Fruit fly (Drosophila melanogaster) whole organism, embryonic: ENCODE results near the gene dgt2.

Source experiments
- ATbp ChIP-seq: fragments of 200-800 bp; sonication (Bioruptor generic); optimal IDR thresholded peaks from 2 replicates; lab custom pipeline; 2017; ENCODE audit warnings: missing biosample characterization, mild to moderate bottlenecking, missing genetic modification characterization, missing genetic modification reagents
- BtbVII ChIP-seq: fragments of 200-800 bp; sonication (Bioruptor generic); optimal IDR thresholded peaks from 3 replicates; lab custom pipeline; 2017; ENCODE audit warnings: missing biosample characterization, mild to moderate bottlenecking, missing genetic modification characterization
- CG10431 ChIP-seq: fragments of 200-800 bp; sonication (Bioruptor generic); optimal IDR thresholded peaks from 3 replicates; lab custom pipeline; 2018; ENCODE audit warnings: missing biosample characterization, mild to moderate bottlenecking, missing genetic modification characterization
- CG10959 ChIP-seq: fragments of 200-800 bp; sonication (Bioruptor generic); IDR thresholded peaks from 2 replicates; pipeline ENCODE4 v1.3.6; 2022; ENCODE audit warnings: missing biosample characterization, missing genetic modification characterization
- CG11398 ChIP-seq: fragments of 200-800 bp; sonication (Bioruptor generic); optimal IDR thresholded peaks from 2 replicates; lab custom pipeline; 2016; ENCODE audit warnings: missing biosample characterization, missing genetic modification characterization
- CG11456 ChIP-seq: fragments of 200-800 bp; sonication (Bioruptor generic); IDR thresholded peaks from 3 replicates; pipeline ENCODE4 v1.3.6; 2022; ENCODE audit warnings: missing biosample characterization, missing genetic modification characterization
- CG11560 ChIP-seq: fragments of 200-800 bp; sonication (Bioruptor generic); IDR thresholded peaks from 3 replicates; pipeline ENCODE4 v1.3.6; 2022; ENCODE audit warnings: missing biosample characterization, missing genetic modification characterization
- CG12769 ChIP-seq: fragments of 200-800 bp; sonication (Bioruptor generic); optimal IDR thresholded peaks from 2 replicates; lab custom pipeline; 2019; ENCODE audit warnings: missing biosample characterization, mild to moderate bottlenecking, missing genetic modification characterization, moderate library complexity
- CG14014 ChIP-seq: fragments of 200-800 bp; sonication (Bioruptor generic); IDR thresholded peaks from 2 replicates; pipeline ENCODE4 v1.3.6; 2022; ENCODE audit warnings: missing biosample characterization, missing genetic modification characterization
- CG17568 ChIP-seq: fragments of 200-800 bp; sonication (Bioruptor generic); optimal IDR thresholded peaks from 2 replicates; lab custom pipeline; 2018; ENCODE audit warnings: missing biosample characterization, mild to moderate bottlenecking, missing genetic modification characterization, moderate library complexity
- CG18011 ChIP-seq: fragments of 200-800 bp; sonication (Bioruptor generic); optimal IDR thresholded peaks from 2 replicates; lab custom pipeline; 2017; ENCODE audit warnings: missing biosample characterization, missing genetic modification characterization, mild to moderate bottlenecking, moderate library complexity, missing genotype
- CG31441 ChIP-seq: fragments of 200-800 bp; sonication (Bioruptor generic); IDR thresholded peaks from 2 replicates; pipeline ENCODE4 v1.3.6; 2022; ENCODE audit warnings: missing biosample characterization, missing genetic modification characterization
- CG4730 ChIP-seq: fragments of 200-800 bp; sonication (Bioruptor generic); IDR thresholded peaks from 2 replicates; pipeline ENCODE4 v1.3.6; 2022; ENCODE audit warnings: missing biosample characterization, missing genetic modification characterization
- CG6254 ChIP-seq: fragments of 200-800 bp; sonication (Bioruptor generic); optimal IDR thresholded peaks from 3 replicates; lab custom pipeline; 2017; ENCODE audit warnings: mild to moderate bottlenecking, missing biosample characterization, missing genetic modification reagents, missing genetic modification characterization
- CG7839 ChIP-seq: fragments of 200-800 bp; sonication (Bioruptor generic); optimal IDR thresholded peaks from 3 replicates; lab custom pipeline; 2018; ENCODE audit warnings: missing biosample characterization, mild to moderate bottlenecking, missing genetic modification characterization, moderate library complexity
- CG8388 ChIP-seq: fragments of 200-800 bp; sonication (Bioruptor generic); optimal IDR thresholded peaks from 2 replicates; lab custom pipeline; 2019; ENCODE audit warnings: missing biosample characterization, mild to moderate bottlenecking, missing genetic modification characterization, moderate library complexity
- CTCF ChIP-seq: fragments of 200-800 bp; sonication (Bioruptor generic); optimal IDR thresholded peaks from 2 replicates; lab custom pipeline; 2017; ENCODE audit warnings: missing biosample characterization, mild to moderate bottlenecking, missing genetic modification characterization, moderate library complexity
- D19B ChIP-seq: fragments of 200-800 bp; sonication (Bioruptor generic); optimal IDR thresholded peaks from 2 replicates; lab custom pipeline; 2017; ENCODE audit warnings: missing biosample characterization, mild to moderate bottlenecking, missing genetic modification characterization
- Dek ChIP-seq: fragments of 200-800 bp; sonication (Bioruptor generic); optimal IDR thresholded peaks from 3 replicates; lab custom pipeline; 2019; ENCODE audit warnings: missing biosample characterization, mild to moderate bottlenecking, missing genetic modification characterization, moderate library complexity
- Dll ChIP-seq: fragments of 200-800 bp; sonication (Bioruptor generic); IDR thresholded peaks from 4 replicates; pipeline ENCODE4 v1.3.6; 2022; ENCODE audit warnings: missing biosample characterization, missing genetic modification characterization; ENCODE audit not compliant: partially characterized antibody
- Dref ChIP-seq: fragments of 200-800 bp; sonication (Bioruptor generic); IDR thresholded peaks from 2 replicates; pipeline ENCODE4 v1.3.6; 2022; ENCODE audit warnings: missing biosample characterization, missing genetic modification characterization
- E2f1 ChIP-seq: fragments of 200-800 bp; sonication (Bioruptor generic); IDR thresholded peaks from 2 replicates; pipeline ENCODE4 v1.3.6; 2022; ENCODE audit warnings: missing biosample characterization, missing genetic modification characterization
- ERR ChIP-seq: fragments of 200-800 bp; sonication (Bioruptor generic); optimal IDR thresholded peaks from 2 replicates; lab custom pipeline; 2016; ENCODE audit warnings: missing biosample characterization, missing genetic modification characterization
- Ets65A ChIP-seq: fragments of 200-800 bp; sonication (Bioruptor generic); peaks from one replicate; lab custom pipeline; 2016; ENCODE audit warnings: missing biosample characterization, missing genetic modification characterization
- HLH4C ChIP-seq: fragments of 200-800 bp; sonication (Bioruptor generic); IDR thresholded peaks from 3 replicates; pipeline ENCODE4 v1.3.6; 2022; ENCODE audit warnings: missing biosample characterization, missing genetic modification characterization; ENCODE audit not compliant: partially characterized antibody
- Hmx ChIP-seq: fragments of 200-800 bp; sonication (Bioruptor generic); optimal IDR thresholded peaks from 2 replicates; lab custom pipeline; 2016; ENCODE audit warnings: missing biosample characterization, missing genetic modification characterization
- Mes4 ChIP-seq: fragments of 200-800 bp; sonication (Bioruptor generic); optimal IDR thresholded peaks from 2 replicates; lab custom pipeline; 2016; ENCODE audit warnings: missing biosample characterization, missing genetic modification characterization
- Xbp1 ChIP-seq: fragments of 200-800 bp; sonication (Bioruptor generic); optimal IDR thresholded peaks from 3 replicates; lab custom pipeline; 2016; ENCODE audit warnings: missing biosample characterization, mild to moderate bottlenecking, missing genetic modification characterization
- YL-1 ChIP-seq: fragments of 200-800 bp; sonication (Bioruptor generic); optimal IDR thresholded peaks from 3 replicates; lab custom pipeline; 2017; ENCODE audit warnings: missing biosample characterization, mild to moderate bottlenecking, missing genetic modification characterization
- ato ChIP-seq: fragments of 200-800 bp; sonication (Bioruptor generic); IDR thresholded peaks from 2 replicates; pipeline ENCODE4 v1.3.6; 2022; ENCODE audit warnings: missing biosample characterization, missing genetic modification characterization; ENCODE audit not compliant: partially characterized antibody
- bab2 ChIP-seq: fragments of 200-800 bp; sonication (Bioruptor generic); optimal IDR thresholded peaks from 2 replicates; lab custom pipeline; 2016; ENCODE audit warnings: missing biosample characterization, missing genetic modification characterization
- bbx ChIP-seq: fragments of 200-800 bp; sonication (Bioruptor generic); IDR thresholded peaks from 2 replicates; pipeline ENCODE4 v1.3.6; 2022; ENCODE audit warnings: missing biosample characterization, missing genetic modification characterization; ENCODE audit not compliant: partially characterized antibody
- btn ChIP-seq: fragments of 200-800 bp; sonication (Bioruptor generic); optimal IDR thresholded peaks from 2 replicates; lab custom pipeline; 2016; ENCODE audit warnings: missing biosample characterization, missing genetic modification characterization
- cad ChIP-seq: fragments of >200 bp; optimal IDR thresholded peaks from 2 replicates; lab custom pipeline; 2017; ENCODE audit warnings: missing biosample characterization, missing genetic modification characterization
- gcm ChIP-seq: fragments of 200-800 bp; sonication (Bioruptor generic); optimal IDR thresholded peaks from 2 replicates; lab custom pipeline; 2019; ENCODE audit warnings: missing biosample characterization, mild to moderate bottlenecking, missing genetic modification characterization, moderate library complexity
- her ChIP-seq: fragments of 200-800 bp; sonication (Bioruptor generic); optimal IDR thresholded peaks from 2 replicates; lab custom pipeline; 2016; ENCODE audit warnings: missing biosample characterization, missing genetic modification characterization
- lola ChIP-seq, 3 experiments: fragments of >200 bp in 2 of 3; fragments of 200-800 bp in 1 of 3; sonication (Bioruptor generic) in 1 of 3; optimal IDR thresholded peaks; 2 replicates each; lab custom pipeline; 2017 to 2019; ENCODE audit warnings: missing biosample characterization in 3 of 3, missing genetic modification characterization in 3 of 3, mild to moderate bottlenecking in 1 of 3, moderate library complexity in 1 of 3
- nmo ChIP-seq: fragments of 200-800 bp; sonication (Bioruptor generic); optimal IDR thresholded peaks from 2 replicates; lab custom pipeline; 2018; ENCODE audit warnings: missing biosample characterization, mild to moderate bottlenecking, missing genetic modification characterization, moderate library complexity
- phol ChIP-seq: fragments of 200-800 bp; sonication (Bioruptor generic); optimal IDR thresholded peaks from 3 replicates; lab custom pipeline; 2018; ENCODE audit warnings: missing biosample characterization, mild to moderate bottlenecking, missing genetic modification characterization, moderate library complexity
- repo ChIP-seq: fragments of 200-800 bp; sonication (Bioruptor generic); optimal IDR thresholded peaks from 2 replicates; lab custom pipeline; 2016; ENCODE audit warnings: missing biosample characterization, missing genetic modification characterization
- sens ChIP-seq: fragments of 200-800 bp; sonication (Bioruptor generic); peaks from one replicate; lab custom pipeline; 2016; ENCODE audit warnings: missing biosample characterization, missing genetic modification characterization
- seq ChIP-seq: fragments of 200-800 bp; sonication (Bioruptor generic); IDR thresholded peaks from 2 replicates; pipeline ENCODE4 v1.3.6; 2022; ENCODE audit warnings: missing biosample characterization, missing genetic modification characterization
- sqz ChIP-seq: fragments of 200-800 bp; sonication (Bioruptor generic); optimal IDR thresholded peaks from 3 replicates; lab custom pipeline; 2018; ENCODE audit warnings: missing biosample characterization, mild to moderate bottlenecking, missing genetic modification characterization
- ssp ChIP-seq: fragments of 200-800 bp; sonication (Bioruptor generic); IDR thresholded peaks from 2 replicates; pipeline ENCODE4 v1.3.6; 2022; ENCODE audit warnings: missing biosample characterization, missing genetic modification characterization
- tio ChIP-seq: fragments of 200-800 bp; sonication (Bioruptor generic); optimal IDR thresholded peaks from 2 replicates; lab custom pipeline; 2017; ENCODE audit warnings: missing biosample characterization, missing genetic modification characterization, inconsistent platforms
- trh ChIP-seq: fragments of 200-800 bp; sonication (Bioruptor generic); optimal IDR thresholded peaks from 2 replicates; lab custom pipeline; 2016; ENCODE audit warnings: missing biosample characterization, missing genetic modification characterization
- tup ChIP-seq: fragments of 200-800 bp; sonication (Bioruptor generic); optimal IDR thresholded peaks from 2 replicates; lab custom pipeline; 2016; ENCODE audit warnings: missing biosample characterization, mild to moderate bottlenecking, missing genetic modification characterization, moderate library complexity
- unpg ChIP-seq: fragments of 200-800 bp; sonication (Bioruptor generic); optimal IDR thresholded peaks from 3 replicates; lab custom pipeline; 2018; ENCODE audit warnings: missing biosample characterization, mild to moderate bottlenecking, missing genetic modification characterization, moderate library complexity
- vfl ChIP-seq: fragments of 200-800 bp; sonication (Bioruptor generic); optimal IDR thresholded peaks from 2 replicates; lab custom pipeline; 2016; ENCODE audit warnings: missing biosample characterization, missing genetic modification characterization
- vnd ChIP-seq: fragments of 200-800 bp; sonication (Bioruptor generic); IDR thresholded peaks from 3 replicates; pipeline ENCODE4 v1.3.6; 2022; ENCODE audit warnings: missing biosample characterization, missing genetic modification characterization; ENCODE audit not compliant: partially characterized antibody
- vvl ChIP-seq: fragments of 200-800 bp; sonication (Bioruptor generic); IDR thresholded peaks from 2 replicates; pipeline ENCODE4 v1.3.6; 2022; ENCODE audit warnings: missing biosample characterization, missing genetic modification characterization
- wor ChIP-seq: fragments of 200-800 bp; sonication (Bioruptor generic); IDR thresholded peaks from 2 replicates; pipeline ENCODE4 v1.3.6; 2022; ENCODE audit warnings: missing biosample characterization, missing genetic modification characterization

dgt2 gene

DNA sequence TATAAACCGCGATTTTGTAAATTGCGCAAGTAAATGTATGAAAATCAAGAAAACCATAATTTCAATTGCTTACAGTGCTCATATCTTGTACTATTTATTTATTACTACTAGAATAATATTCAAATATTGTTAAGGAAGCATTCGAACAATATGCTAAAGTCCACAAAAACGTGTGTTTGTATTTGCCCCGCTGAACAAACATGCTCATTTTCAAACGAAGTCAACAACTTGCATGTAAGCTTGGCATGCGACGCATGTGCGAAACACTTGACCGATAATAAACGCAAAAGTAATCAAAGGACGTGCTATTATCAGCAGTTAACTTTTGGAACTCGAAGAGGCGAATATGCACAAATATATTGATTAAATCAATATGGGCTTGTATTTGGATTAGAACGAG lies 31.5 kb downstream of the dgt2 start (continued):
- TF ChIP-seq lola (GFP tag; optimal IDR thresholded peaks at IDR 0.05; lab: Kevin White, UChicago), result peak in 1 of 3 experiments; percentile 62
- no peak for TF ChIP-seq wor (GFP tag; lab: Robert Waterston, UW)
- peak; percentile 78 for TF ChIP-seq seq (GFP tag; lab: Robert Waterston, UW)
- TF ChIP-seq CG18011, result peak; percentile 42
- TF ChIP-seq ssp, result no peak
- TF ChIP-seq CG10959, result no peak
- TF ChIP-seq Hmx, result no peak
- no peak for TF ChIP-seq cad (GFP tag; lab: Kevin White, UChicago)
- no peak for TF ChIP-seq repo
- no peak for TF ChIP-seq CG12769 (tag; lab: Kevin White, UChicago)
- no peak for TF ChIP-seq HLH4C
- TF ChIP-seq nmo, result no peak
- TF ChIP-seq ato, result no peak
- peak; percentile 54 for TF ChIP-seq CG11398 (GFP tag; lab: Kevin White, UChicago)
- TF ChIP-seq CG11456 (GFP tag; lab: Robert Waterston, UW), result no peak
- TF ChIP-seq BtbVII (GFP tag; lab: Kevin White, UChicago), result peak; percentile 74
- no peak for TF ChIP-seq tio
- TF ChIP-seq ERR (GFP tag; lab: Kevin White, UChicago), result no peak
- TF ChIP-seq E2f1 (GFP tag; lab: Robert Waterston, UW), result no peak
- TF ChIP-seq CG14014, result peak; percentile 60; the same call in 1 of the 2 replicates
- TF ChIP-seq CTCF (GFP tag; lab: Kevin White, UChicago), result no peak
- no peak for TF ChIP-seq vnd (GFP tag; lab: Robert Waterston, UW)
- TF ChIP-seq bab2, result peak; percentile 84
- peak; percentile 61 for TF ChIP-seq gcm (GFP tag; lab: Kevin White, UChicago)
- TF ChIP-seq bbx (GFP tag; lab: Robert Waterston, UW), result no peak
- TF ChIP-seq vvl (GFP tag; lab: Robert Waterston, UW), result peak; percentile 45
- TF ChIP-seq unpg, result peak; percentile 75
- TF ChIP-seq CG10431 (GFP tag; lab: Kevin White, UChicago), result peak; percentile 70
- peak; percentile 29 for TF ChIP-seq CG7839 (tag; lab: Kevin White, UChicago)
- TF ChIP-seq her (GFP tag; lab: Kevin White, UChicago), result no peak
- TF ChIP-seq sqz, result no peak
- peak; percentile 93 for TF ChIP-seq ATbp
- no peak for TF ChIP-seq btn (GFP tag; lab: Kevin White, UChicago)
- TF ChIP-seq phol (tag; lab: Kevin White, UChicago), result no peak
- TF ChIP-seq Dek (tag; lab: Kevin White, UChicago), result peak; percentile 68
- peak; percentile 70 for TF ChIP-seq tup (GFP tag; lab: Kevin White, UChicago)
- no peak for TF ChIP-seq CG17568 (GFP tag; lab: Kevin White, UChicago)
- no peak for TF ChIP-seq Xbp1 (GFP tag; lab: Kevin White, UChicago)
- no peak for TF ChIP-seq CG4730 (GFP tag; lab: Robert Waterston, UW)
- TF ChIP-seq CG6254, result peak; percentile 39
- TF ChIP-seq Mes4, result peak; percentile 17
- TF ChIP-seq trh, result peak; percentile 65
- peak; percentile 42 for TF ChIP-seq CG8388 (GFP tag; lab: Kevin White, UChicago)
- no peak; the same call in 1 of the 2 replicates for TF ChIP-seq CG31441 (GFP tag; lab: Robert Waterston, UW)
- peak; percentile 11 for TF ChIP-seq YL-1 (GFP tag; lab: Kevin White, UChicago)
- peak; percentile 96 for TF ChIP-seq sens (GFP tag; lab: Kevin White, UChicago)
- no peak for TF ChIP-seq vfl (GFP tag; lab: Kevin White, UChicago)
- TF ChIP-seq D19B (GFP tag; lab: Kevin White, UChicago), result no peak
- no peak for TF ChIP-seq Ets65A
- no peak for TF ChIP-seq CG11560 (tag; lab: Robert Waterston, UW)
- TF ChIP-seq Dref (GFP tag; lab: Robert Waterston, UW), result no peak
- TF ChIP-seq Dll (GFP tag; lab: Robert Waterston, UW), result no peak
